Fruit fly (Drosophila melanogaster) whole organism, embryonic: ENCODE measurements around the gene CG12783.

ENCODE experiments used
- C15 ChIP-seq: fragments of 200-800 bp; sonication (Bioruptor generic); IDR thresholded peaks from 3 replicates; pipeline ENCODE4 v1.3.6; 2022; ENCODE audit warnings: missing biosample characterization, missing genetic modification characterization
- CG15601 ChIP-seq: fragments of 200-800 bp; sonication (Bioruptor generic); optimal IDR thresholded peaks from 3 replicates; lab custom pipeline; 2019; ENCODE audit warnings: missing biosample characterization, mild to moderate bottlenecking, missing genetic modification characterization, moderate library complexity
- CG4282 ChIP-seq: fragments of 200-800 bp; sonication (Bioruptor generic); optimal IDR thresholded peaks from 2 replicates; lab custom pipeline; 2016; ENCODE audit warnings: missing biosample characterization, missing genetic modification characterization
- Camta ChIP-seq: fragments of 200-800 bp; sonication (Bioruptor generic); optimal IDR thresholded peaks from 2 replicates; lab custom pipeline; 2016; ENCODE audit warnings: missing biosample characterization, missing genetic modification characterization
- HLHmδ ChIP-seq: fragments of 200-800 bp; sonication (Bioruptor generic); optimal IDR thresholded peaks from 2 replicates; lab custom pipeline; 2018; ENCODE audit warnings: missing biosample characterization, mild to moderate bottlenecking, missing genetic modification characterization, moderate library complexity
- HmgD ChIP-seq: fragments of 200-800 bp; sonication (Bioruptor generic); optimal IDR thresholded peaks from 3 replicates; lab custom pipeline; 2016; ENCODE audit warnings: missing biosample characterization, missing genetic modification characterization
- Stat92E ChIP-seq, 3 experiments: fragments of >200 bp in 2 of 3; fragments of 200-800 bp in 1 of 3; sonication (Bioruptor generic) in 1 of 3; optimal IDR thresholded peaks; 2 replicates each; lab custom pipeline; 2017 to 2019; ENCODE audit warnings: missing biosample characterization in 3 of 3, missing genetic modification characterization in 3 of 3, mild to moderate bottlenecking in 1 of 3, moderate library complexity in 1 of 3
- ap ChIP-seq: fragments of 200-800 bp; sonication (Bioruptor generic); IDR thresholded peaks from 2 replicates; pipeline ENCODE4 v1.3.6; 2022; ENCODE audit warnings: missing biosample characterization, missing genetic modification characterization
- dmrt99B ChIP-seq: fragments of 200-800 bp; sonication (Bioruptor generic); optimal IDR thresholded peaks from 2 replicates; lab custom pipeline; 2018; ENCODE audit warnings: missing biosample characterization, mild to moderate bottlenecking, missing genetic modification characterization, moderate library complexity
- odd ChIP-seq: fragments of 200-800 bp; sonication (Bioruptor generic); optimal IDR thresholded peaks from 2 replicates; lab custom pipeline; 2017; ENCODE audit warnings: missing biosample characterization, mild to moderate bottlenecking, missing genetic modification characterization

dm6 chr3R:16570484-16570883 is 42.7 kb downstream of the CG12783 start:
- TF ChIP-seq CG4282 (GFP tag; lab: Kevin White, UChicago) = no peak
- TF ChIP-seq CG15601 (tag; lab: Kevin White, UChicago) = no peak
- TF ChIP-seq HLHmδ (GFP tag; lab: Kevin White, UChicago) = no peak
- no peak for TF ChIP-seq HmgD
- no peak for TF ChIP-seq Stat92E (GFP tag; optimal IDR thresholded peaks at IDR 0.05; lab: Kevin White, UChicago)
- TF ChIP-seq Camta (GFP tag; lab: Kevin White, UChicago) = no peak
- TF ChIP-seq C15 (GFP tag; lab: Robert Waterston, UW) = no peak
- no peak for TF ChIP-seq odd (GFP tag; lab: Kevin White, UChicago)
- no peak for TF ChIP-seq dmrt99B (tag; lab: Kevin White, UChicago)
- TF ChIP-seq ap = no peak
